Fruit fly (Drosophila melanogaster): Measurements from ENCODE around the gene Hel89B.

Hel89B gene

dm6 chr3R:15973488-15973975 is 434 bp downstream of the Hel89B start (continued):
- no peak for TF ChIP-seq bbx (GFP tag; IDR thresholded peaks at IDR 0.05; ENCODE audit: partially characterized antibody)
- TF ChIP-seq danr (GFP tag; IDR thresholded peaks at IDR 0.05): no peak
- no peak for TF ChIP-seq CG31388 (GFP tag; optimal IDR thresholded peaks at IDR 0.05)
- no peak for TF ChIP-seq vfl (GFP tag; optimal IDR thresholded peaks at IDR 0.05)
- peak; percentile 76 for TF ChIP-seq MESR4 (GFP tag; optimal IDR thresholded peaks at IDR 0.05)
- no peak for TF ChIP-seq sc (optimal IDR thresholded peaks at IDR 0.05)
- TF ChIP-seq sc (GFP tag; optimal IDR thresholded peaks at IDR 0.05): no peak
- no peak for TF ChIP-seq Optix (GFP tag; IDR thresholded peaks at IDR 0.05)
- peak; percentile 0 for TF ChIP-seq CG1603 (tag; optimal IDR thresholded peaks at IDR 0.05)
- TF ChIP-seq CG11398 (GFP tag; optimal IDR thresholded peaks at IDR 0.05): no peak
- TF ChIP-seq CG14441 (GFP tag; IDR thresholded peaks at IDR 0.05): no peak
- no peak for TF ChIP-seq Ets97D (GFP tag; optimal IDR thresholded peaks at IDR 0.05)
- TF ChIP-seq Hmx (GFP tag; optimal IDR thresholded peaks at IDR 0.05): no peak
- TF ChIP-seq odd (GFP tag; optimal IDR thresholded peaks at IDR 0.05): no peak
- no peak for TF ChIP-seq CG16813 (GFP tag; IDR thresholded peaks at IDR 0.05; ENCODE audit: partially characterized antibody)
- TF ChIP-seq CTCF (GFP tag; optimal IDR thresholded peaks at IDR 0.05): no peak
- TF ChIP-seq CG9876 (GFP tag; optimal IDR thresholded peaks at IDR 0.05): no peak
- TF ChIP-seq CG7928 (GFP tag; optimal IDR thresholded peaks at IDR 0.05): no peak
- peak; percentile 35 for TF ChIP-seq CG8924 (tag; optimal IDR thresholded peaks at IDR 0.05)
- TF ChIP-seq ara (GFP tag; IDR thresholded peaks at IDR 0.05): no peak
- no peak for TF ChIP-seq CrebB (tag; optimal IDR thresholded peaks at IDR 0.05)
- TF ChIP-seq CG15514 (GFP tag; optimal IDR thresholded peaks at IDR 0.05): peak; percentile 49
- no peak for TF ChIP-seq oc (tag; optimal IDR thresholded peaks at IDR 0.05)
- peak; percentile 25 for TF ChIP-seq disco-r (GFP tag; optimal IDR thresholded peaks at IDR 0.05)
- no peak for TF ChIP-seq Six4 (GFP tag; optimal IDR thresholded peaks at IDR 0.05)
- TF ChIP-seq CG10267 (tag; optimal IDR thresholded peaks at IDR 0.05): no peak
- TF ChIP-seq z (GFP tag; IDR thresholded peaks at IDR 0.05): no peak
- no peak for TF ChIP-seq Ptx1 (GFP tag; IDR thresholded peaks at IDR 0.05)
- TF ChIP-seq cato (GFP tag; optimal IDR thresholded peaks at IDR 0.05; ENCODE audit: borderline replicate concordance): no peak
- no peak for TF ChIP-seq CG12219 (GFP tag; optimal IDR thresholded peaks at IDR 0.05)
- no peak for TF ChIP-seq CG3726 (GFP tag; IDR thresholded peaks at IDR 0.05)
- TF ChIP-seq CG7786 (GFP tag; optimal IDR thresholded peaks at IDR 0.05): no peak
- TF ChIP-seq Fer3 (tag; optimal IDR thresholded peaks at IDR 0.05): no peak
- no peak for TF ChIP-seq gt (GFP tag; IDR thresholded peaks at IDR 0.05)
- no peak for TF ChIP-seq CG12744 (GFP tag; optimal IDR thresholded peaks at IDR 0.05)
- no peak for TF ChIP-seq ato (GFP tag; IDR thresholded peaks at IDR 0.05; ENCODE audit: partially characterized antibody)
- no peak for TF ChIP-seq CG2202 (tag; optimal IDR thresholded peaks at IDR 0.05)
- no peak for TF ChIP-seq fu2 (GFP tag; optimal IDR thresholded peaks at IDR 0.05)
- TF ChIP-seq Bteb2 (GFP tag; optimal IDR thresholded peaks at IDR 0.05): no peak
- no peak for TF ChIP-seq fd102C (GFP tag; optimal IDR thresholded peaks at IDR 0.05)
- no peak for TF ChIP-seq nerfin-1 (tag; optimal IDR thresholded peaks at IDR 0.05)
- TF ChIP-seq NFAT (GFP tag; IDR thresholded peaks at IDR 0.05): no peak
- TF ChIP-seq pnt (GFP tag; optimal IDR thresholded peaks at IDR 0.05): no peak
- no peak for TF ChIP-seq CG7745 (tag; optimal IDR thresholded peaks at IDR 0.05)
- TF ChIP-seq sug (tag; optimal IDR thresholded peaks at IDR 0.05): peak; percentile 49
- TF ChIP-seq CG12071 (GFP tag; optimal IDR thresholded peaks at IDR 0.05): peak; percentile 30
- no peak for TF ChIP-seq ase (GFP tag; IDR thresholded peaks at IDR 0.05)
- no peak for TF ChIP-seq eve (GFP tag; optimal IDR thresholded peaks at IDR 0.05)
- TF ChIP-seq al (GFP tag; IDR thresholded peaks at IDR 0.05): no peak
- no peak for TF ChIP-seq kah (GFP tag; optimal IDR thresholded peaks at IDR 0.05)
- TF ChIP-seq Scr (GFP tag; IDR thresholded peaks at IDR 0.05; ENCODE audit: partially characterized antibody): no peak
- TF ChIP-seq CG5180 (GFP tag; optimal IDR thresholded peaks at IDR 0.05): peak; percentile 6
